Worm (Caenorhabditis elegans) whole organism, L4 larva: Measurements from ENCODE around the gene itr-1.
A peak's percentile ranks its signal among the peaks of the same experiment; 100 is the strongest.

Experiments used
- F37D6.2 ChIP-seq: sonication (generic microtip); optimal IDR thresholded peaks from 2 replicates; lab custom pipeline; 2016; ENCODE audit warnings: mild to moderate bottlenecking, missing genetic modification characterization, missing compliant biosample characterization
- F44E2.7 ChIP-seq: fragments of 200-800 bp; sonication (Bioruptor generic); IDR thresholded peaks from 2 replicates; pipeline ENCODE4 v2.1.2; 2022; ENCODE audit warnings: missing genetic modification characterization, missing compliant biosample characterization
- F49E8.2 ChIP-seq: sonication (generic microtip); optimal IDR thresholded peaks from 2 replicates; lab custom pipeline; 2016; ENCODE audit warnings: missing compliant biosample characterization, mild to moderate bottlenecking, missing genetic modification characterization, borderline replicate concordance
- T26A8.4 ChIP-seq: fragments of 200-800 bp; sonication (Bioruptor generic); IDR thresholded peaks from 2 replicates; pipeline ENCODE4 v1.3.6; 2022; ENCODE audit warnings: missing genetic modification characterization, missing compliant biosample characterization
- Y105C5A.15 ChIP-seq: fragments of 200-800 bp; sonication (Bioruptor generic); IDR thresholded peaks from 2 replicates; pipeline ENCODE4 v1.3.6; 2022; ENCODE audit warnings: missing genetic modification characterization, missing compliant biosample characterization
- Y75B8A.6 ChIP-seq: fragments of 200-800 bp; sonication (Bioruptor generic); IDR thresholded peaks from 2 replicates; pipeline ENCODE4 v1.3.6; 2022; ENCODE audit warnings: missing genetic modification reagents, missing genetic modification characterization, missing compliant biosample characterization
- ZK337.2 ChIP-seq: fragments of 200-800 bp; sonication (Bioruptor generic); IDR thresholded peaks from 2 replicates; pipeline ENCODE4 v1.3.6; 2022; ENCODE audit warnings: missing genetic modification reagents, missing genetic modification characterization, missing compliant biosample characterization
- ZK546.5 ChIP-seq, 2 experiments: sonication (generic microtip); optimal IDR thresholded peaks; 2 replicates each; lab custom pipeline; 2017; ENCODE audit warnings: missing biosample characterization in 2 of 2, missing genetic modification characterization in 2 of 2
- aha-1 ChIP-seq: fragments of 150-350 bp; peaks from one replicate; lab custom pipeline; 2014; ENCODE audit warnings: missing biosample characterization, missing genetic modification characterization
- aly-2 ChIP-seq: sonication (generic microtip); optimal IDR thresholded peaks from 2 replicates; lab custom pipeline; 2018; ENCODE audit warnings: missing biosample characterization, missing genetic modification characterization
- arid-1 ChIP-seq: fragments of 200-800 bp; sonication (Bioruptor generic); conservative IDR thresholded peaks from 2 replicates; pipeline ENCODE4 v1.3.6; 2022; ENCODE audit warnings: missing genetic modification reagents, missing genetic modification characterization, missing compliant biosample characterization
- ceh-20 ChIP-seq: fragments of 200-800 bp; sonication (Bioruptor generic); IDR thresholded peaks from 2 replicates; pipeline ENCODE4 v1.3.6; 2022; ENCODE audit warnings: missing genetic modification reagents, missing genetic modification characterization, missing compliant biosample characterization
- ceh-28 ChIP-seq: fragments of 150-350 bp; optimal IDR thresholded peaks from 2 replicates; lab custom pipeline; 2014; ENCODE audit warnings: missing biosample characterization, missing genetic modification reagents, missing genetic modification characterization
- ceh-44 ChIP-seq: fragments of 200-800 bp; sonication (Bioruptor generic); IDR thresholded peaks from 2 replicates; pipeline ENCODE4 v1.3.6; 2022; ENCODE audit warnings: missing genetic modification reagents, missing genetic modification characterization, missing compliant biosample characterization
- ceh-82 ChIP-seq: sonication (generic microtip); optimal IDR thresholded peaks from 2 replicates; lab custom pipeline; 2017; ENCODE audit warnings: missing biosample characterization, missing genetic modification characterization
- daf-16 ChIP-seq, 3 experiments: sonication (generic microtip); optimal IDR thresholded peaks; 2 replicates each; lab custom pipeline; 2016 to 2017; ENCODE audit warnings: missing genetic modification characterization in 3 of 3, missing genetic modification reagents in 3 of 3, mild to moderate bottlenecking in 2 of 3, missing compliant biosample characterization in 2 of 3, missing biosample characterization in 1 of 3, moderate library complexity in 1 of 3
- daf-19 ChIP-seq: fragments of 200-800 bp; sonication (Bioruptor generic); conservative IDR thresholded peaks from 2 replicates; pipeline ENCODE4 v1.3.6; 2022; ENCODE audit warnings: missing genetic modification characterization, missing compliant biosample characterization
- daf-8 ChIP-seq: fragments of 200-800 bp; sonication (Bioruptor generic); IDR thresholded peaks from 2 replicates; pipeline ENCODE4 v1.3.6; 2022; ENCODE audit warnings: missing genetic modification characterization, missing compliant biosample characterization
- dpl-1 ChIP-seq: fragments of 150-350 bp; optimal IDR thresholded peaks from 2 replicates; lab custom pipeline; 2014; ENCODE audit warnings: missing biosample characterization, missing genetic modification reagents, missing genetic modification characterization
- dve-1 ChIP-seq: sonication (generic microtip); optimal IDR thresholded peaks from 2 replicates; lab custom pipeline; 2017; ENCODE audit warnings: antibody characterized with exemption, mild to moderate bottlenecking, missing genetic modification characterization, missing compliant biosample characterization; ENCODE audit not compliant: insufficient read depth
- fkh-10 ChIP-seq: fragments of 150-350 bp; optimal IDR thresholded peaks from 2 replicates; lab custom pipeline; 2014; ENCODE audit warnings: missing biosample characterization, missing genetic modification reagents, missing genetic modification characterization
- gei-8 ChIP-seq: fragments of 200-800 bp; sonication (Bioruptor generic); optimal IDR thresholded peaks from 2 replicates; lab custom pipeline; 2018; ENCODE audit warnings: mild to moderate bottlenecking, missing genetic modification characterization, missing compliant biosample characterization
- hlh-30 ChIP-seq: sonication (generic microtip); optimal IDR thresholded peaks from 2 replicates; lab custom pipeline; 2017; ENCODE audit warnings: antibody characterized with exemption, mild to moderate bottlenecking, missing genetic modification characterization, missing compliant biosample characterization; ENCODE audit not compliant: insufficient read depth
- hmg-1.1 ChIP-seq: fragments of 200-800 bp; sonication (Bioruptor generic); IDR thresholded peaks from 2 replicates; pipeline ENCODE4 v1.3.6; 2022; ENCODE audit warnings: missing genetic modification reagents, missing genetic modification characterization, missing compliant biosample characterization
- lin-1 ChIP-seq: fragments of 200-800 bp; sonication (Bioruptor generic); IDR thresholded peaks from 2 replicates; pipeline ENCODE4 v1.3.6; 2022; ENCODE audit warnings: missing genetic modification reagents, missing genetic modification characterization, missing compliant biosample characterization
- lin-13 ChIP-seq: fragments of 150-350 bp; optimal IDR thresholded peaks from 2 replicates; lab custom pipeline; 2014; ENCODE audit warnings: missing biosample characterization, missing genetic modification reagents, missing genetic modification characterization
- lin-15B ChIP-seq: fragments of 150-350 bp; sonication (generic microtip); optimal IDR thresholded peaks from 3 replicates; lab custom pipeline; 2014; ENCODE audit warnings: missing biosample characterization, missing genetic modification characterization
- mdt-29 ChIP-seq: fragments of 200-800 bp; sonication (Bioruptor generic); IDR thresholded peaks from 2 replicates; pipeline ENCODE4 v1.3.6; 2022; ENCODE audit warnings: missing genetic modification reagents, missing genetic modification characterization, missing compliant biosample characterization
- mep-1 ChIP-seq: fragments of 150-350 bp; sonication (generic microtip); optimal IDR thresholded peaks from 3 replicates; lab custom pipeline; 2014; ENCODE audit warnings: missing biosample characterization, missing genetic modification characterization
- mes-2 ChIP-seq: sonication (generic microtip); optimal IDR thresholded peaks from 2 replicates; lab custom pipeline; 2016; ENCODE audit warnings: missing genotype, mild to moderate bottlenecking, missing genetic modification characterization, missing compliant biosample characterization; ENCODE audit not compliant: poor library complexity, severe bottlenecking
- nhr-10 ChIP-seq: fragments of 150-350 bp; optimal IDR thresholded peaks from 2 replicates; lab custom pipeline; 2014; ENCODE audit warnings: missing biosample characterization, missing genetic modification characterization
- nhr-111 ChIP-seq: fragments of 200-800 bp; sonication (Bioruptor generic); optimal IDR thresholded peaks from 2 replicates; lab custom pipeline; 2018; ENCODE audit warnings: mild to moderate bottlenecking, missing genetic modification characterization, missing compliant biosample characterization
- nhr-237 ChIP-seq: sonication (generic microtip); optimal IDR thresholded peaks from 2 replicates; lab custom pipeline; 2017; ENCODE audit warnings: missing biosample characterization, missing genetic modification characterization
- nhr-25 ChIP-seq: sonication (generic microtip); optimal IDR thresholded peaks from 2 replicates; lab custom pipeline; 2017; ENCODE audit warnings: missing genetic modification characterization, mild to moderate bottlenecking, missing compliant biosample characterization, antibody characterized with exemption, moderate library complexity, borderline replicate concordance; ENCODE audit not compliant: insufficient read depth
- nhr-28 ChIP-seq: fragments of 150-350 bp; optimal IDR thresholded peaks from 2 replicates; lab custom pipeline; 2014; ENCODE audit warnings: missing biosample characterization, missing genetic modification characterization
- nhr-41 ChIP-seq: fragments of 200-800 bp; sonication (Bioruptor generic); IDR thresholded peaks from 2 replicates; pipeline ENCODE4 v1.3.6; 2022; ENCODE audit warnings: missing genetic modification reagents, missing genetic modification characterization, missing compliant biosample characterization
- nhr-76 ChIP-seq: fragments of 150-350 bp; optimal IDR thresholded peaks from 2 replicates; lab custom pipeline; 2014; ENCODE audit warnings: missing biosample characterization, missing genetic modification characterization
- pha-4 ChIP-seq, 2 experiments: fragments of 150-350 bp in 1 of 2; fragments of 200-800 bp in 1 of 2; sonication (Bioruptor generic) in 1 of 2; IDR thresholded peaks in 1 of 2; optimal IDR thresholded peaks in 1 of 2; 2 replicates each; pipeline versions ENCODE4 v1.3.6 to Lab custom; 2014 to 2022; ENCODE audit warnings: missing genetic modification characterization in 2 of 2, missing genetic modification reagents in 2 of 2, missing biosample characterization in 1 of 2, missing compliant biosample characterization in 1 of 2
- sdz-12 ChIP-seq: fragments of 200-800 bp; sonication (Bioruptor generic); optimal IDR thresholded peaks from 2 replicates; lab custom pipeline; 2018; ENCODE audit warnings: mild to moderate bottlenecking, missing genetic modification characterization, missing compliant biosample characterization
- skn-1 ChIP-seq: fragments of 150-350 bp; optimal IDR thresholded peaks from 2 replicates; lab custom pipeline; 2014; ENCODE audit warnings: missing biosample characterization, missing genetic modification characterization
- snpc-1.2 ChIP-seq: fragments of 200-800 bp; sonication (Bioruptor generic); IDR thresholded peaks from 2 replicates; pipeline ENCODE4 v1.3.6; 2022; ENCODE audit warnings: missing genetic modification reagents, missing genetic modification characterization, missing compliant biosample characterization
- tag-97 ChIP-seq: fragments of 200-800 bp; sonication (Bioruptor generic); IDR thresholded peaks from 2 replicates; pipeline ENCODE4 v1.3.6; 2022; ENCODE audit warnings: missing genetic modification characterization, missing compliant biosample characterization
- unc-62 ChIP-seq, 3 experiments: fragments of 150-350 bp in 1 of 3; sonication (generic microtip); optimal IDR thresholded peaks in 2 of 3; peaks in 1 of 3; 1 replicate in 1 of 3; 2 replicates in 2 of 3; lab custom pipeline; 2014 to 2017; ENCODE audit warnings: missing biosample characterization in 3 of 3, missing genetic modification characterization in 3 of 3, missing genetic modification reagents in 3 of 3, missing genotype in 1 of 3
- vab-7 ChIP-seq: fragments of 200-800 bp; sonication (Bioruptor generic); IDR thresholded peaks from 2 replicates; pipeline ENCODE4 v1.3.6; 2022; ENCODE audit warnings: missing genetic modification reagents, missing genetic modification characterization, missing compliant biosample characterization
- zag-1 ChIP-seq: fragments of 150-350 bp; optimal IDR thresholded peaks from 2 replicates; lab custom pipeline; 2014; ENCODE audit warnings: missing biosample characterization, missing genetic modification characterization
- zfp-2 ChIP-seq: sonication (generic microtip); optimal IDR thresholded peaks from 2 replicates; lab custom pipeline; 2016; ENCODE audit warnings: mild to moderate bottlenecking, missing genetic modification characterization, missing compliant biosample characterization
- zfp-3 ChIP-seq: fragments of 200-800 bp; sonication (Bioruptor generic); conservative IDR thresholded peaks from 2 replicates; pipeline ENCODE4 v1.3.6; 2022; ENCODE audit warnings: missing genetic modification reagents, missing genetic modification characterization, missing compliant biosample characterization
- zip-2 ChIP-seq: fragments of 150-350 bp; optimal IDR thresholded peaks from 2 replicates; lab custom pipeline; 2014; ENCODE audit warnings: missing biosample characterization, missing genetic modification characterization
- ztf-7 ChIP-seq: fragments of 150-350 bp; optimal IDR thresholded peaks from 2 replicates; lab custom pipeline; 2014; ENCODE audit warnings: missing biosample characterization, missing genetic modification characterization

itr-1 gene

DNA sequence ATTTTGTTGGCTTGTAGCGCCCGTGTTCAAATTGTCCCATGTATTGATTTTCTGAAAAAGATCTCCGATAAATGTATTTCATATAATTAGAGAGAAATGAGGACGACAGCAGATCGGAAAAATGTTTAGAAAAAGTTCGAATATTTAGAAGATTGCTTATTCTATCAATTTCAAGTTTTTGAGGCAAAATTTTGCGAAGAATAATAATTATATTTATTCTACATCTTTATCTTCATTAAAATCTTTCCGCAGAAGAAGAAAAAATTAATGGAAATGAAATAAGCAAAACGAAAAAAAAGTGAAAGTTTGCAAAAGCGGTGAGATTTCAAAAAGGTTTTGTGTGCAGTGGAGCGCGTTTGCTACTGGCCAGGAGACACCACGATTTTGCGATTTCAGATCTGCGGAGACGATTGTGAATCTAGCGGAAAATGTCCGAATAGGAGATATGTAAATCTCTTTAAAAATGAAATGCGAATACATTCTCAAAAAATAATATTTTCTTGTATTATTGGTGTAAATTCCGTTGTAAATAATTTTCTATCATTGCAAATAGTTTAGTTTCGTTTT lies 20.7 kb upstream of the itr-1 start, which contains the start of gene nrde-4 (continued):
- TF ChIP-seq mes-2 (peak; percentile 94), nhr-10 (tag; lab: Kevin White, UChicago) (no peak), vab-7 (GFP tag; lab: Robert Waterston, UW) (no peak), mdt-29 (no peak), T26A8.4 (GFP tag; lab: Robert Waterston, UW) (no peak), nhr-41 (GFP tag; lab: Robert Waterston, UW) (no peak), daf-16 (GFP tag; optimal IDR thresholded peaks at IDR 0.05; lab: Kevin White, UChicago) (no peak), daf-16 (tag; optimal IDR thresholded peaks at IDR 0.05; lab: Kevin White, UChicago) (no peak), arid-1 (GFP tag; lab: Robert Waterston, UW) (no peak), ZK337.2 (GFP tag; lab: Robert Waterston, UW) (no peak), F44E2.7 (GFP tag; lab: Robert Waterston, UW) (no peak), Y75B8A.6 (GFP tag; lab: Robert Waterston, UW) (no peak), fkh-10 (GFP tag; lab: Kevin White, UChicago) (no peak), dve-1 (tag; lab: Kevin White, UChicago) (peak; percentile 46), lin-13 (peak; percentile 13), daf-8 (GFP tag; lab: Robert Waterston, UW) (no peak), pha-4 (GFP tag; IDR thresholded peaks at IDR 0.05; lab: Robert Waterston, UW) (peak; percentile 35; the same call in 1 of the 2 replicates), pha-4 (tag; optimal IDR thresholded peaks at IDR 0.05; lab: Kevin White, UChicago) (peak; percentile 42), aha-1 (tag; lab: Kevin White, UChicago) (no peak), hlh-30 (tag; lab: Kevin White, UChicago) (peak; percentile 49), ztf-7 (tag; lab: Kevin White, UChicago) (no peak), ceh-82 (no peak), dpl-1 (peak; percentile 62), F49E8.2 (no peak), sdz-12 (no peak), zfp-2 (tag; lab: Kevin White, UChicago) (no peak), zip-2 (tag; lab: Kevin White, UChicago) (no peak), snpc-1.2 (GFP tag; lab: Robert Waterston, UW) (no peak), nhr-25 (peak; percentile 52), ZK546.5 (tag; optimal IDR thresholded peaks at IDR 0.05; lab: Kevin White, UChicago) (no peak), nhr-111 (GFP tag; lab: Kevin White, UChicago) (no peak), ceh-28 (tag; lab: Kevin White, UChicago) (no peak), gei-8 (GFP tag; lab: Kevin White, UChicago) (no peak), nhr-237 (tag; lab: Kevin White, UChicago) (no peak), unc-62 (GFP tag; optimal IDR thresholded peaks at IDR 0.05 in 1 of 2; lab: Kevin White, UChicago) (no peak), unc-62 (tag; optimal IDR thresholded peaks at IDR 0.05; lab: Kevin White, UChicago) (no peak), aly-2 (tag; lab: Kevin White, UChicago) (no peak), zag-1 (tag; lab: Kevin White, UChicago) (no peak), lin-15B (tag; lab: Kevin White, UChicago) (no peak), nhr-28 (tag; lab: Kevin White, UChicago) (peak; percentile 64), lin-1 (no peak), daf-19 (no peak), ceh-44 (no peak), Y105C5A.15 (GFP tag; lab: Robert Waterston, UW) (no peak), zfp-3 (GFP tag; lab: Robert Waterston, UW) (no peak), F37D6.2 (tag; lab: Kevin White, UChicago) (no peak), hmg-1.1 (GFP tag; lab: Robert Waterston, UW) (0 out of 2 replicates have a peak, but pooled peaks have one; percentile 32), tag-97 (GFP tag; lab: Robert Waterston, UW) (no peak), ceh-20 (GFP tag; lab: Robert Waterston, UW) (no peak), mep-1 (tag; lab: Kevin White, UChicago) (peak; percentile 82), skn-1 (tag; lab: Kevin White, UChicago) (no peak), nhr-76 (no peak)
